Worm (Caenorhabditis elegans): ENCODE results near the gene sdz-38.

DNA sequence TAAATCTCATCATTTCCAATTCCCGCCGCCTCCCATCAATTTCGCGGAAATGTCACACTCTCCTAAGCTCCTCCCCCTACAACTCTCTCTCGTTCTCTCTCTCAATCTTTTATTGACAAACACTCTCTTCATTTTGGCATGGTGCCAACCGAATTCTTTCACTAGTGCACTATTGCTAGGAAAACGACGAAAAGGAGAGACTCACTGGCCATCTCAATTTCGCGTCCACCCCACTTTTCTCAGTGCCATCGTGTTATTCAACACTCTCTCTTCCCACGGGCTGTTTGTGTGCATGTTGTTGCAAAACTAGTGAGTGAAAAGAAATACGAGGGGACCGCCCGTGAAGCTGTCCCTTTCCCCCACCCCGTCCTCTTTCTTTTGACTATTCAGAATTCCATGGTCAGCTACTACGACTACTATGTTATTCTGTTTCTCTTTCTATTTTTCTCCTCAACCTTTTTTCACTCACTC is 3.2 kb upstream of the sdz-38 start:
- TF ChIP-seq ets-4 (GFP tag; optimal IDR thresholded peaks at IDR 0.05) (no peak), F57A8.1 (GFP tag; optimal IDR thresholded peaks at IDR 0.05) (no peak), ceh-58 (GFP tag; IDR thresholded peaks at IDR 0.05) (no peak), gei-17 (GFP tag; optimal IDR thresholded peaks at IDR 0.05) (no peak), lin-40 (tag; optimal IDR thresholded peaks at IDR 0.05) (no peak), B0336.3 (GFP tag; IDR thresholded peaks at IDR 0.05) (no peak), lin-26 (GFP tag; IDR thresholded peaks at IDR 0.05) (no peak), ekl-4 (GFP tag; IDR thresholded peaks at IDR 0.05) (no peak)
